Worm (Caenorhabditis elegans): ENCODE measurements around the gene F02E11.4.

ce11 chrII:3278634-3279033 is 1.0 kb upstream of the F02E11.4 start, which contains the start of gene wht-4:
- no peak for TF ChIP-seq fkh-10 (GFP tag; optimal IDR thresholded peaks at IDR 0.05)
- TF ChIP-seq npax-4 (tag; optimal IDR thresholded peaks at IDR 0.05): no peak

Measured in whole organism, late embryonic.